Worm (Caenorhabditis elegans) whole organism, L3 larva: ENCODE results near the gene F54C9.14.

ENCODE experiments used
- R02D3.7 ChIP-seq: fragments of 150-350 bp; optimal IDR thresholded peaks from 2 replicates; lab custom pipeline; 2014; ENCODE audit warnings: missing biosample characterization, missing genetic modification characterization
- ZK546.5 ChIP-seq: sonication (generic microtip); optimal IDR thresholded peaks from 2 replicates; lab custom pipeline; 2017; ENCODE audit warnings: missing biosample characterization, missing genetic modification characterization
- aly-2 ChIP-seq: fragments of 150-350 bp; optimal IDR thresholded peaks from 2 replicates; lab custom pipeline; 2014; ENCODE audit warnings: missing biosample characterization, missing genetic modification characterization
- ama-1 ChIP-seq: fragments of 150-350 bp; optimal IDR thresholded peaks from 2 replicates; lab custom pipeline; 2018
- ceh-28 ChIP-seq: fragments of 150-350 bp; optimal IDR thresholded peaks from 2 replicates; lab custom pipeline; 2014; ENCODE audit warnings: missing biosample characterization, missing genetic modification reagents, missing genetic modification characterization
- ceh-82 ChIP-seq: fragments of 150-350 bp; optimal IDR thresholded peaks from 2 replicates; lab custom pipeline; 2014; ENCODE audit warnings: missing biosample characterization, missing genetic modification characterization
- ceh-9 ChIP-seq: sonication (generic microtip); optimal IDR thresholded peaks from 2 replicates; lab custom pipeline; 2018; ENCODE audit warnings: missing biosample characterization, missing genetic modification characterization
- egl-5 ChIP-seq: fragments of 150-350 bp; optimal IDR thresholded peaks from 2 replicates; lab custom pipeline; 2017; ENCODE audit warnings: missing biosample characterization, missing genetic modification reagents, missing genetic modification characterization, inconsistent platforms
- elt-1 ChIP-seq: fragments of 150-350 bp; optimal IDR thresholded peaks from 2 replicates; lab custom pipeline; 2014; ENCODE audit warnings: missing biosample characterization, missing genetic modification characterization
- elt-2 ChIP-seq: sonication (generic microtip); optimal IDR thresholded peaks from 2 replicates; lab custom pipeline; 2016; ENCODE audit warnings: missing genetic modification reagents, mild to moderate bottlenecking, missing genetic modification characterization, missing compliant biosample characterization
- fkh-10 ChIP-seq: sonication (generic microtip); optimal IDR thresholded peaks from 2 replicates; lab custom pipeline; 2017; ENCODE audit warnings: missing biosample characterization, missing genetic modification reagents, missing genetic modification characterization
- fkh-2 ChIP-seq: fragments of 150-350 bp; optimal IDR thresholded peaks from 2 replicates; lab custom pipeline; 2014; ENCODE audit warnings: missing biosample characterization, missing genetic modification reagents, missing genetic modification characterization
- fos-1 ChIP-seq: fragments of 150-350 bp; optimal IDR thresholded peaks from 2 replicates; lab custom pipeline; 2014; ENCODE audit warnings: missing biosample characterization, missing genetic modification characterization
- hmg-11 ChIP-seq: sonication (generic microtip); optimal IDR thresholded peaks from 2 replicates; lab custom pipeline; 2016; ENCODE audit warnings: missing genetic modification characterization, missing compliant biosample characterization
- jun-1 ChIP-seq: fragments of 150-350 bp; optimal IDR thresholded peaks from 2 replicates; lab custom pipeline; 2014; ENCODE audit warnings: missing biosample characterization, missing genetic modification reagents, missing genetic modification characterization
- lin-15B ChIP-seq: fragments of 150-350 bp; optimal IDR thresholded peaks from 2 replicates; lab custom pipeline; 2014; ENCODE audit warnings: missing biosample characterization, missing genetic modification characterization
- lin-39 ChIP-seq: fragments of 150-350 bp; optimal IDR thresholded peaks from 2 replicates; lab custom pipeline; 2018; ENCODE audit warnings: missing biosample characterization, missing genetic modification reagents, missing genetic modification characterization
- lsy-12 ChIP-seq: sonication (generic microtip); optimal IDR thresholded peaks from 2 replicates; lab custom pipeline; 2016; ENCODE audit warnings: mild to moderate bottlenecking, missing genetic modification characterization, missing compliant biosample characterization
- mdl-1 ChIP-seq: fragments of 150-350 bp; optimal IDR thresholded peaks from 2 replicates; lab custom pipeline; 2014; ENCODE audit warnings: missing biosample characterization, missing genetic modification characterization
- nfya-1 ChIP-seq: sonication (generic microtip); optimal IDR thresholded peaks from 2 replicates; lab custom pipeline; 2017; ENCODE audit warnings: missing genetic modification characterization, mild to moderate bottlenecking, missing compliant biosample characterization, antibody characterized with exemption, moderate library complexity; ENCODE audit not compliant: insufficient read depth
- nhr-23 ChIP-seq: fragments of 150-350 bp; optimal IDR thresholded peaks from 2 replicates; lab custom pipeline; 2014; ENCODE audit warnings: missing biosample characterization, missing genetic modification reagents, missing genetic modification characterization
- nhr-237 ChIP-seq: fragments of 150-350 bp; optimal IDR thresholded peaks from 2 replicates; lab custom pipeline; 2014; ENCODE audit warnings: missing biosample characterization, missing genetic modification characterization
- nhr-28 ChIP-seq: fragments of 150-350 bp; optimal IDR thresholded peaks from 2 replicates; lab custom pipeline; 2014; ENCODE audit warnings: missing biosample characterization, missing genetic modification characterization
- nhr-43 ChIP-seq: sonication (generic microtip); optimal IDR thresholded peaks from 2 replicates; lab custom pipeline; 2016; ENCODE audit warnings: mild to moderate bottlenecking, missing genetic modification characterization, missing compliant biosample characterization; ENCODE audit not compliant: poor library complexity, severe bottlenecking
- nhr-67 ChIP-seq: fragments of 150-350 bp; optimal IDR thresholded peaks from 2 replicates; lab custom pipeline; 2014; ENCODE audit warnings: missing biosample characterization, missing genetic modification characterization
- nhr-77 ChIP-seq: fragments of 150-350 bp; optimal IDR thresholded peaks from 2 replicates; lab custom pipeline; 2014; ENCODE audit warnings: missing biosample characterization, missing genetic modification characterization
- pqm-1 ChIP-seq: fragments of 150-350 bp; optimal IDR thresholded peaks from 2 replicates; lab custom pipeline; 2017; ENCODE audit warnings: missing biosample characterization, missing genetic modification characterization, inconsistent platforms
- sea-2 ChIP-seq: fragments of 150-350 bp; sonication (generic microtip); optimal IDR thresholded peaks from 4 replicates; lab custom pipeline; 2014; ENCODE audit warnings: missing biosample characterization, missing genetic modification reagents, missing genetic modification characterization
- skn-1 ChIP-seq: fragments of 150-350 bp; optimal IDR thresholded peaks from 2 replicates; lab custom pipeline; 2014; ENCODE audit warnings: missing biosample characterization, missing genetic modification characterization
- unc-39 ChIP-seq: sonication (generic microtip); optimal IDR thresholded peaks from 4 replicates; lab custom pipeline; 2017; ENCODE audit warnings: missing biosample characterization, missing genetic modification characterization
- ztf-11 ChIP-seq: fragments of 150-350 bp; optimal IDR thresholded peaks from 2 replicates; lab custom pipeline; 2014; ENCODE audit warnings: missing biosample characterization, missing genetic modification characterization
- ztf-4 ChIP-seq: fragments of 150-350 bp; optimal IDR thresholded peaks from 2 replicates; lab custom pipeline; 2014; ENCODE audit warnings: missing biosample characterization, missing genetic modification characterization

The F54C9.14 gene

DNA sequence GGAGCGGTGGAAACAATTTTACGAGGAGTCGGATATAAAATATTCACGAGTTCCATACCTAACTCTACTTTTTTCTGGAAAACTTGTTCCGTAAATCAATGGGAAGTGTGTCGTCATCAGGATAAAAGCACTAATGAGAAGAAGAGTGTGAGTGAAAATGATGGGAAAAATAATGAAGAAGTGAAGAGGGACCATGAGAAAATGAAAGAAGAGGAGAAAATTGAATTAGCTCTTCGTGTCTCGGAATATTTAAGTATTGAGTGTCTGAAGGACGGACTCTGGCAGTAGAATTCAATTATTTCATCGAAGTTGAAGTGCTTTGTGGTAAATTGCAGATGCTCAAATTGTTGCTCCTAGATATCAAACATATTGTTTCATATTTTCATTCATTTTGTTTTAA is 27.1 kb downstream of the F54C9.14 start:
- TF ChIP-seq fkh-10 (GFP tag; lab: Kevin White, UChicago) = peak; percentile 47
- TF ChIP-seq nfya-1 = peak; percentile 30
- no peak for TF ChIP-seq elt-1 (tag; lab: Kevin White, UChicago)
- TF ChIP-seq ZK546.5 (tag; lab: Kevin White, UChicago) = no peak
- no peak for TF ChIP-seq nhr-237 (tag; lab: Kevin White, UChicago)

DNA sequence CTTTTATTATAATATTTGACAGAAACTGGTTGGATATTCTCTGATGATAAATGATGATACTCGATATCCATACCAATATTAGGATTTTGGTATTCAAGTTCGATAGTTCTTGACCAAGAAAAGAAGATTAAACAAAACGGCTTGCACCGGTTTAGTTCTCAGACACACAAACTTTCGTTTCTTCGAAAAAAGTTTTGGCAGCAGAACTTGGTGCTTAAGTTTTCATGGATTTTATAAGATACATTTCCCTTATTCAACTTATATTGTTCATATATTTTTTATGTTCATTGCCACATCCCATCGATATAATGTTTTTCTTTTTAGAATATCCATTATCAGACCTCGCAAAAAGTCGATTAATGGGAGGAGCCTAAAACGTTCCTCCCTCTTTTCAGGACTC is 28.6 kb downstream of the F54C9.14 start, which contains the start of gene aptf-4:
TSS of gene aptf-4 (plus strand) at position 301 of the 400 bp plus-strand sequence.
- TF ChIP-seq egl-5 (tag; lab: Kevin White, UChicago) (no peak), nhr-23 (tag; lab: Kevin White, UChicago) (no peak), ceh-82 (tag; lab: Kevin White, UChicago) (no peak), ztf-11 (tag; lab: Kevin White, UChicago) (no peak), nhr-67 (tag; lab: Kevin White, UChicago) (no peak), hmg-11 (tag; lab: Kevin White, UChicago) (no peak), elt-2 (tag; lab: Kevin White, UChicago) (no peak), nhr-28 (tag; lab: Kevin White, UChicago) (no peak), ceh-9 (tag; lab: Kevin White, UChicago) (no peak), lin-15B (tag; lab: Kevin White, UChicago) (no peak), fkh-2 (tag; lab: Kevin White, UChicago) (no peak), nhr-77 (no peak), sea-2 (no peak), R02D3.7 (tag; lab: Kevin White, UChicago) (no peak), ama-1 (lab: Kevin White, UChicago) (no peak)

DNA sequence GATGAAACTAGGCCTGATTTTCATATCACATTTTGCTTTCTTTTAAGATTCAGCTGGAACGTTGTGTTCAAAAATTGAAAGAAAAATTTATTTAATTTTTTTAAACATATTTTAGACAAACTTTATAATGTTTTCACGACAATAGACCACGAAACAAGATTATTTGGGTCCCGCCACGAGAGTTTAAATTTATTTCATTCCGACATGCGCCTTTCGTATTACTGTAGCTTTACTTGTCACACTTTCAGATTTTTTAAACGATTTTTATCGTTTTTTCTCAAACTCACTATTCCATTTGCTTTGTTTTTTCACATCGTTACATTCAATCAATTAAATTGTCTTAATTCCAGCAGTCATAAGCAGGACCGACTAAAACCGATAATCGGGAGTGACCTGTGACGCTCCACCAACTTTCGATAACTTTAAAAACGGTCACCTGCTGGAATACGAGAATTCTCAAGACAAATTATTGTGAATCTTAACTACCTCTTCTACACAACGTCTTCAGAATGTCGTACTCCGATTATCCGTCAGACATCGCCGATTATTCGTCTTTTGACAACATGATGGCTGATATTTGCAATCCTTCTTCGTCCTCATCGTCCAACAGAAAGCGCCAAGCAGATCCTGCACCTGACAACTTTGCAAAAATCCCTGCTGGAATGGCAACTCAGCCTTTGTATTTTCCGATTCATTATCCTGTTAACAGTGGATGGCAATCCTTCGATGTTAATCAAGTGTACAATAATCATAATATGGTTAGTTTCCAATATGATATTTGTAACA is 31.9 kb downstream of the F54C9.14 start, which contains the start of gene aptf-3:
TSS of gene aptf-3 (plus strand) at position 351 of the 786 bp plus-strand sequence.
- no peak for TF ChIP-seq nhr-43
- TF ChIP-seq egl-5 (tag; lab: Kevin White, UChicago) = no peak
- no peak for TF ChIP-seq jun-1 (tag; lab: Kevin White, UChicago)
- TF ChIP-seq pqm-1 = no peak
- no peak for TF ChIP-seq nfya-1
- TF ChIP-seq ceh-9 (tag; lab: Kevin White, UChicago) = no peak
- no peak for TF ChIP-seq hmg-11 (tag; lab: Kevin White, UChicago)
- no peak for TF ChIP-seq skn-1 (tag; lab: Kevin White, UChicago)
- no peak for TF ChIP-seq nhr-67 (tag; lab: Kevin White, UChicago)
- no peak for TF ChIP-seq R02D3.7 (tag; lab: Kevin White, UChicago)
- TF ChIP-seq ama-1 (lab: Kevin White, UChicago) = no peak
- no peak for TF ChIP-seq ZK546.5 (tag; lab: Kevin White, UChicago)
- TF ChIP-seq, all 47 proteins: peak for 0

DNA sequence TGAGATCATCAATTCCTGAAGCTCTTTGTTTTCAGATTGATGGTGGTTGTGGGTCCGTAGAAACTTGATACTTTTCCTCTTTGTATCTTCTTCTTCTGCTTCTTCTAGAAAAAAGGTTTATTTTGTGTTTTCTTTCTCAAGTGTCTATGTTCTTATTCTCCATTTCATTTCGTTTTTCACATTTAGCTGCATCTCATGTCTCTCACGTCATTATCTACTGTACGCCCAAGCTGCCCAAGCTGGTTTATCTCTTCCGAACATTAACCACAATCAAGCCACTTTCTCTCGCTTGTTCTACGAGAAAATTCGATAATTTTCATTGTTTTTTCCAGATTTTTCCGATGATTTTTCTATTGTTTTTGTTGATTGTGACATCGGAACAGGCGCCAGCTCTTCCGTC is 37.1 kb downstream of the F54C9.14 start, which contains the start of gene F28C6.5:
TSS of gene F28C6.5 (plus strand) at position 301 of the 400 bp plus-strand sequence.
- TF ChIP-seq unc-39 (tag; lab: Kevin White, UChicago) = no peak
- TF ChIP-seq ceh-82 (tag; lab: Kevin White, UChicago) = no peak
- no peak for TF ChIP-seq elt-1 (tag; lab: Kevin White, UChicago)
- TF ChIP-seq aly-2 (tag; lab: Kevin White, UChicago) = no peak
- no peak for TF ChIP-seq mdl-1 (tag; lab: Kevin White, UChicago)
- TF ChIP-seq nhr-67 (tag; lab: Kevin White, UChicago) = no peak
- TF ChIP-seq lsy-12 = no peak
- no peak for TF ChIP-seq fos-1
- TF ChIP-seq R02D3.7 (tag; lab: Kevin White, UChicago) = no peak
- no peak for TF ChIP-seq ceh-28 (tag; lab: Kevin White, UChicago)
- no peak for TF ChIP-seq fkh-2 (tag; lab: Kevin White, UChicago)
- TF ChIP-seq ZK546.5 (tag; lab: Kevin White, UChicago) = no peak
- TF ChIP-seq ztf-4 (tag; lab: Kevin White, UChicago) = no peak
- TF ChIP-seq ztf-11 (tag; lab: Kevin White, UChicago) = no peak
- TF ChIP-seq nhr-23 (tag; lab: Kevin White, UChicago) = no peak
- TF ChIP-seq lin-39 (tag; lab: Kevin White, UChicago) = no peak
- no peak for TF ChIP-seq sea-2

DNA sequence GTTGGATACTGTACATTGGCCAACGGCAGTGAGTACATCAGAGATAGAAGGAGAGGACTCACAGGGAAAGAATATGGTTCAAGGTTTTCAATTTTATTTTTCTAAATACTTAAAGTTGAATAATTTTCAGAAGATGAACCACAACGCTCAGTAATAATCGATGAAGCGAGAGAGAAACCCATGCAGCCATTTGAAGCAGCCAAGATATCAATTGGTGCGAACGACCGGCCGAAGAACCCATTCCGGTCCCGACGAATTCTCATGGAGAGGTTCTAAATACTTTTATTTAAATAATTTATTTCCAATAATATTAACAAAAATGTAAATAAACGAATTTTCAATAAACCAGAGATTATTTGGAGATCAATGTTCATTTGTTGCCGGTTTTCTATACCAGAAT is 38.1 kb downstream of the F54C9.14 start, which contains the start of gene pigg-1:
TSS of gene pigg-1 (minus strand) at position 101 of the 400 bp plus-strand sequence.
- no peak for TF ChIP-seq ztf-4 (tag; lab: Kevin White, UChicago)
- no peak for TF ChIP-seq nhr-67 (tag; lab: Kevin White, UChicago)
- TF ChIP-seq nhr-237 (tag; lab: Kevin White, UChicago) = no peak
- TF ChIP-seq nfya-1 = no peak
- no peak for TF ChIP-seq hmg-11 (tag; lab: Kevin White, UChicago)
- no peak for TF ChIP-seq egl-5 (tag; lab: Kevin White, UChicago)
- no peak for TF ChIP-seq sea-2
- no peak for TF ChIP-seq mdl-1 (tag; lab: Kevin White, UChicago)
